Fruit fly (Drosophila melanogaster): ENCODE results near the gene CG13639.

Gene CG13639

DNA sequence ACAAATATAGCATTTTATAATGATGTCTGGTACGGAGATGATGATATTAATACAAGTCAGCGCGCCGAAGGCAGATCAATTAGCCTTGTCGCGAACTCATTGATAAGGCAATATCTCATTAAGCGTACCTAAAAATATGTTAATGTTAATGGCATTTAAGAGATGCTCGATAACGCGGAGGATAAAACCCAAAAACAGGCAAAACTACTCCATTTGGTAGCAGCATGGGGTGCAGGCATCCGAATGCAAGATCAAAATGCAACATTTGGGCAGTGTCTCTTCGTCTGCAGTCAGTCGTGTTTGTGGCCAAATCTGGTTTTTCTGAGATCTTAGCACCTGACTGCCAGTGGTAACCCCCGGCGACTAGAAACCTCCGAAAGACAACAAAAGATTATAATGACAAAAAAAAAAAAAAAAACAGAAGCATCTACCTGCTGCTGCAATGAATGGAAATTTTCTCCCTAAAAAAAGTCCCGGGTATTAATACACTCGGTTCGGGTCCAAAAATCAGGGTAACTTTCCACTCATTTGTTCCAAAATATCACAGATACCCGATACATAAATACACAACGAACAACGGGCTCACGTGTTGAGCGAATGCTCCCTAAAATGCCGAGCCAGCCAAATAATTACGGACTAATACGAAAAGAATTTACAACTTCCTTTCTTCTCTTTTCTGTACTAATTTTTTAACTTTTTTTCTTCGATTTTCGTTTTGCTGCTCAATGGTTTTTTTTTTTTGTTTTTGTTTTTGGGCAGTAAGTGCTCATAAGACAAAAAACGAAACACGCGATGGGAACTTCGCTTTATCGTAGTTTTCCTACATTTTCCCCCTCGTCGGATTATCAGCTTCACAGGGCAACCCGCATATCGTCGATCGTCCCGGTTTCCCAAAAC is 14.0 kb downstream of the CG13639 start:
- TF ChIP-seq Rel (GFP tag; optimal IDR thresholded peaks at IDR 0.05) (no peak), Rel (tag; optimal IDR thresholded peaks at IDR 0.05) (peak; percentile 52), usp (GFP tag; optimal IDR thresholded peaks at IDR 0.05) (no peak)

DNA sequence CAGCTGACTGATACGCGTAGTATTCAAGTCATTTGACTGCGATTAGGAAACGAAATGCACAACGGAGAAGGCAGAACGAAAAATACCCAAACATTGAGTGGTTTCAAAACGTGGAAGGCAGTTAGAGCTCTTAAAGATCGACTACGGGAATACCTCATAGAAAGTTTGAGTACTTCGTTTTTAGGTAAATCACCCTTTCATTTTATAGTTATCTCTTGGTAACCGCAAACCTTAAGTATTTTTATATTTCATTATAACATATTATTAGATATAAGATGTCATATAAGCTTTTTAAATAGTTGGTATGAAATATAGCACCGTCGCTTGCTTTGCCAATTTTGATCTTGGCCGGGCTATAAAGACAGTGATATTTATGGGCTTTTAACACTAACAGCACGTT is 15.0 kb downstream of the CG13639 start:
- TF ChIP-seq h (GFP tag; optimal IDR thresholded peaks at IDR 0.05) = no peak
- TF ChIP-seq Rel (GFP tag; optimal IDR thresholded peaks at IDR 0.05) = no peak
- no peak for TF ChIP-seq Rel (tag; optimal IDR thresholded peaks at IDR 0.05)
- no peak for TF ChIP-seq Hr83 (GFP tag; optimal IDR thresholded peaks at IDR 0.05; ENCODE audit: poor library complexity, severe bottlenecking)
- no peak for TF ChIP-seq sv (GFP tag; optimal IDR thresholded peaks at IDR 0.05)

DNA sequence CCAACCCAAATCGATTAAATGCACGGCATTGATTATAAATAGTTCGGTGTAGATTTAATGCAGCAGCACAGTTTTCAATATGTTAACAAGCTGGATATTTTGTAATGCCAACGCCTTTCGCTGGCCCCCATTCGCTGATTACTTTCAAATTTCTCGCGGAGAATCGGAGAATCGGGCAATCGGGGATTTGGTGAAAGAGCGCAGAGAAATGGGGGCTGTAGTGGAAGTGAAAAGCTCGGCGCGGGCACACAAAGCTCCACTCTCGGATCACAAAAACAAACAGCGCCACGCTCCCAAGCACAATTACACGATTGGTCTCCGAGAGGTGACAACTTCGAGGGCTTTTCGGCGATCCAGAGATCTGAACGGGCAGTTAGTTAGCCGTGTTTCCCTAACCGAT is 18.5 kb downstream of the CG13639 start, which contains the start of gene Esp:
Gene Esp (plus strand): TSS at position 301 of the 400 bp plus-strand sequence.
- TF ChIP-seq foxo (GFP tag; optimal IDR thresholded peaks at IDR 0.05) (no peak), br (GFP tag; optimal IDR thresholded peaks at IDR 0.05) (no peak), CrebA (GFP tag; optimal IDR thresholded peaks at IDR 0.05; ENCODE audit: borderline replicate concordance) (no peak), N (GFP tag; optimal IDR thresholded peaks at IDR 0.05) (no peak), HLH106 (tag; optimal IDR thresholded peaks at IDR 0.05) (no peak), dsf (GFP tag; optimal IDR thresholded peaks at IDR 0.05; ENCODE audit: borderline replicate concordance) (no peak), Hr83 (GFP tag; optimal IDR thresholded peaks at IDR 0.05; ENCODE audit: poor library complexity, severe bottlenecking) (no peak), pan (optimal IDR thresholded peaks at IDR 0.05) (no peak), Abd-B (GFP tag; optimal IDR thresholded peaks at IDR 0.05) (no peak), Hnf4 (GFP tag; optimal IDR thresholded peaks at IDR 0.05) (no peak), CG9705 (GFP tag; optimal IDR thresholded peaks at IDR 0.05) (no peak), fru (GFP tag; optimal IDR thresholded peaks at IDR 0.05) (no peak), woc (GFP tag; optimal IDR thresholded peaks at IDR 0.05) (no peak), Dif (GFP tag; optimal IDR thresholded peaks at IDR 0.05; ENCODE audit: partially characterized antibody) (no peak), Mio (GFP tag; optimal IDR thresholded peaks at IDR 0.05) (no peak), Hr78 (GFP tag; optimal IDR thresholded peaks at IDR 0.05) (no peak), tai (GFP tag; optimal IDR thresholded peaks at IDR 0.05) (no peak), Dfd (GFP tag; optimal IDR thresholded peaks at IDR 0.05) (no peak)

DNA sequence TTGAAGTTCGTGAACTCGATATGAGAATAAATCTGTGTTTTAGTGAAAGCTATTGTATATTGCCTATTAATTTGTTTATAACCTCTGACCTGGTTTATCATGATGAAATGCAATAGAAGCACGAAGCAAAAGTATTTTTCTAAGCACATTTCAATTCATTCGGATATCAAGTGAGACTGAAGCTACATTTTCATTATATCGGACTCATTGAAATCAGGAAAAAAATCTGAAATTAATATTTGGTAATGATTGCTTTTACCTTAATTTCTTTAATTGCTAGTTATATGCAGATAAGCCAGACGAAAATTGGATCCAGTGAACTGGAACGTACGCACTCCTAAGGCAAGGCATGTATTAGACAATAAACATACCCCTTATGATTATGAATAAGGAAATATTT is 19.1 kb downstream of the CG13639 start, which contains the start of gene CG33658:
Gene CG33658 (minus strand): TSS at position 101 of the 400 bp plus-strand sequence.
- no peak for TF ChIP-seq Dif (GFP tag; optimal IDR thresholded peaks at IDR 0.05; ENCODE audit: partially characterized antibody)
- TF ChIP-seq tai (GFP tag; optimal IDR thresholded peaks at IDR 0.05) = no peak
- no peak for TF ChIP-seq CrebA (GFP tag; optimal IDR thresholded peaks at IDR 0.05; ENCODE audit: borderline replicate concordance)
- no peak for TF ChIP-seq usp (GFP tag; optimal IDR thresholded peaks at IDR 0.05)
- no peak for TF ChIP-seq sage (GFP tag; optimal IDR thresholded peaks at IDR 0.05)
- TF ChIP-seq woc (GFP tag; optimal IDR thresholded peaks at IDR 0.05) = no peak
- TF ChIP-seq Hnf4 (GFP tag; optimal IDR thresholded peaks at IDR 0.05) = no peak
- TF ChIP-seq Jra (GFP tag; optimal IDR thresholded peaks at IDR 0.05) = no peak
- TF ChIP-seq N (GFP tag; optimal IDR thresholded peaks at IDR 0.05) = no peak
- TF ChIP-seq dl (GFP tag; optimal IDR thresholded peaks at IDR 0.05; ENCODE audit: insufficient read depth in 1 of 2, partially characterized antibody in 2 of 2) = no peak
- TF ChIP-seq Dfd (GFP tag; optimal IDR thresholded peaks at IDR 0.05) = no peak
- TF ChIP-seq br (GFP tag; optimal IDR thresholded peaks at IDR 0.05) = no peak

DNA sequence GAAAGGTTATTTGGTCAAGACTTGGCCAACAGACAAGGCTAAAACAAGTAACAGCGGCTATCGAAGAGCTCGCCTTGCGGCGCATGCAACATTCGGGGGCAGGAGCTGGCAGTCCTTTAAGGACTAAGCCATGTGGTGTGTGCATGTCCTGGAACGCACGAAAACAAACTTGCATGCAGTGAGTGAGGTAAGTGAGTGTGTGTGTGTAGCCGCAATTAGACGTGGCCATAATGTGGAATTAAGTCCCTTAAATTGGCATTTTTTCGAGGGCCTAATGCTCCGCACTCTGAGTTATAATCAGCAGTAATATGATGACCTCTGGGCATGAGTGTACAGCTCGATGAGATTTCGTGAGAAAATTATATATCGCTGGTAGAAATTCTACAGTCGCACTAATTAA is 26.5 kb downstream of the CG13639 start, which contains the start of gene sosie:
Gene sosie (plus strand): TSS at position 301 of the 400 bp plus-strand sequence.
- TF ChIP-seq Hr83 (GFP tag; optimal IDR thresholded peaks at IDR 0.05; ENCODE audit: poor library complexity, severe bottlenecking) (no peak), Myc (optimal IDR thresholded peaks at IDR 0.05) (no peak), N (GFP tag; optimal IDR thresholded peaks at IDR 0.05) (no peak), br (GFP tag; optimal IDR thresholded peaks at IDR 0.05) (no peak), h (GFP tag; optimal IDR thresholded peaks at IDR 0.05) (no peak)

DNA sequence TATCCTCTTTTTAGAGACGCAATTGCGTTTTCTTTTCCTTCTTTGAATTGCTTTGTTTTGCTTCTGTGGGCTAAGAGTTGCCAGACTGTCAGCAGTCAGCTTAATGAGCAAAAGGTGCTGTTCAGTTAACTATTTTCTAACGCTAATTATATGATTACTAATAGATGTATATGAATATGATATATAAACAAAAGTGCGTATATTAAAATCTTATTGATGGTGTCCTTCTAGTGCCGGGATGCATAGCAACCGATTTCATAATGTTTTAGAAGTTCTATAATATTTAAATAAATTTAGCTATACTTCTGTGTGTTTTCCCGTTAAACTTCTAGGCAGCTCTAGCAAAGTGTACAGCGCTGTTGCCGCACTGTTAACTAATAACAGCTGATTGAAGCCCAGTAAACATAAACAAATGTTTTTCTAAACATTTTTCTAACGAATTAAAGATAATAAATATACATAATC is 30.2 kb downstream of the CG13639 start, which contains the start of the genes Kaz and CG43273:
Gene Kaz (minus strand): TSS at position 73 of the 465 bp plus-strand sequence.
Gene CG43273 (plus strand): TSS at position 415 of the 465 bp plus-strand sequence.
- TF ChIP-seq Sp1 (GFP tag; optimal IDR thresholded peaks at IDR 0.05) (no peak), Hr83 (GFP tag; optimal IDR thresholded peaks at IDR 0.05; ENCODE audit: poor library complexity, severe bottlenecking) (no peak), CG32264 (GFP tag; optimal IDR thresholded peaks at IDR 0.05) (no peak), Jra (GFP tag; optimal IDR thresholded peaks at IDR 0.05) (no peak), rgr (GFP tag; optimal IDR thresholded peaks at IDR 0.05) (no peak), lola (GFP tag; optimal IDR thresholded peaks at IDR 0.05) (no peak), foxo (GFP tag; optimal IDR thresholded peaks at IDR 0.05) (peak in 1 of 2 experiments; percentile 68), sage (GFP tag; optimal IDR thresholded peaks at IDR 0.05) (peak; percentile 68), HLH106 (tag; optimal IDR thresholded peaks at IDR 0.05) (peak; percentile 81), CrebA (GFP tag; optimal IDR thresholded peaks at IDR 0.05; ENCODE audit: borderline replicate concordance) (no peak), Abd-B (GFP tag; optimal IDR thresholded peaks at IDR 0.05) (no peak), Mio (GFP tag; optimal IDR thresholded peaks at IDR 0.05) (no peak), Rel (GFP tag; optimal IDR thresholded peaks at IDR 0.05) (no peak), Rel (tag; optimal IDR thresholded peaks at IDR 0.05) (no peak), psq (GFP tag; optimal IDR thresholded peaks at IDR 0.05) (peak; percentile 75), dmrt93B (GFP tag; optimal IDR thresholded peaks at IDR 0.05) (no peak), dl (GFP tag; optimal IDR thresholded peaks at IDR 0.05; ENCODE audit: insufficient read depth in 1 of 2, partially characterized antibody in 2 of 2) (no peak), Myc (optimal IDR thresholded peaks at IDR 0.05) (peak; percentile 99), Hnf4 (GFP tag; optimal IDR thresholded peaks at IDR 0.05) (no peak), woc (GFP tag; optimal IDR thresholded peaks at IDR 0.05) (peak; percentile 78), tai (GFP tag; optimal IDR thresholded peaks at IDR 0.05) (no peak), Hr78 (GFP tag; optimal IDR thresholded peaks at IDR 0.05) (no peak), Dif (GFP tag; optimal IDR thresholded peaks at IDR 0.05; ENCODE audit: partially characterized antibody) (no peak), ey (GFP tag; optimal IDR thresholded peaks at IDR 0.05) (peak; percentile 42)

All from whole organism, wandering third instar larva.